Fruit fly (Drosophila melanogaster) whole organism, embryonic: ENCODE measurements around the gene msn.

Source experiments
- Bteb2 ChIP-seq: fragments of 200-800 bp; sonication (Bioruptor generic); optimal IDR thresholded peaks from 2 replicates; lab custom pipeline; 2016; ENCODE audit warnings: missing biosample characterization, missing genetic modification characterization
- CG10565 ChIP-seq: fragments of 200-800 bp; sonication (Bioruptor generic); optimal IDR thresholded peaks from 3 replicates; lab custom pipeline; 2016; ENCODE audit warnings: missing biosample characterization, mild to moderate bottlenecking, missing genetic modification characterization
- CG11723 ChIP-seq: fragments of 200-800 bp; sonication (Bioruptor generic); optimal IDR thresholded peaks from 2 replicates; lab custom pipeline; 2017; ENCODE audit warnings: missing biosample characterization, mild to moderate bottlenecking, missing genetic modification characterization
- CG14965 ChIP-seq: fragments of 200-800 bp; sonication (Bioruptor generic); optimal IDR thresholded peaks from 2 replicates; lab custom pipeline; 2016; ENCODE audit warnings: missing biosample characterization, missing genetic modification characterization, borderline replicate concordance
- CG15011 ChIP-seq: fragments of 200-800 bp; sonication (Bioruptor generic); optimal IDR thresholded peaks from 3 replicates; lab custom pipeline; 2018; ENCODE audit warnings: missing biosample characterization, mild to moderate bottlenecking, missing genetic modification characterization
- CG15601 ChIP-seq: fragments of 200-800 bp; sonication (Bioruptor generic); optimal IDR thresholded peaks from 3 replicates; lab custom pipeline; 2019; ENCODE audit warnings: missing biosample characterization, mild to moderate bottlenecking, missing genetic modification characterization, moderate library complexity
- CG17328 ChIP-seq: fragments of 200-800 bp; sonication (Bioruptor generic); IDR thresholded peaks from 2 replicates; pipeline ENCODE4 v1.3.6; 2022; ENCODE audit warnings: missing biosample characterization, missing genetic modification characterization
- CG2712 ChIP-seq: fragments of 200-800 bp; optimal IDR thresholded peaks from 3 replicates; lab custom pipeline; 2019; ENCODE audit warnings: missing biosample characterization, mild to moderate bottlenecking, missing genetic modification characterization, moderate library complexity
- CG3163 ChIP-seq: fragments of 200-800 bp; sonication (Bioruptor generic); optimal IDR thresholded peaks from 3 replicates; lab custom pipeline; 2016; ENCODE audit warnings: missing biosample characterization, missing genetic modification characterization
- CG32532 ChIP-seq: fragments of 200-800 bp; sonication (Bioruptor generic); IDR thresholded peaks from 2 replicates; pipeline ENCODE4 v1.3.6; 2022; ENCODE audit warnings: missing biosample characterization, missing genetic modification characterization
- CG33213 ChIP-seq: fragments of 200-800 bp; sonication (Bioruptor generic); optimal IDR thresholded peaks from 3 replicates; lab custom pipeline; 2016; ENCODE audit warnings: missing biosample characterization, missing genetic modification characterization
- CG33557 ChIP-seq: fragments of 200-800 bp; sonication (Bioruptor generic); optimal IDR thresholded peaks from 2 replicates; lab custom pipeline; 2019; ENCODE audit warnings: missing biosample characterization, mild to moderate bottlenecking, missing genetic modification characterization, moderate library complexity
- CG3838 ChIP-seq: fragments of 200-800 bp; sonication (Bioruptor generic); optimal IDR thresholded peaks from 3 replicates; lab custom pipeline; 2016; ENCODE audit warnings: missing biosample characterization, missing genetic modification characterization
- CG7271 ChIP-seq: fragments of 200-800 bp; sonication (Bioruptor generic); optimal IDR thresholded peaks from 2 replicates; lab custom pipeline; 2018; ENCODE audit warnings: missing biosample characterization, mild to moderate bottlenecking, missing genetic modification characterization, moderate library complexity
- CG8765 ChIP-seq: fragments of 200-800 bp; sonication (Bioruptor generic); IDR thresholded peaks from 2 replicates; pipeline ENCODE4 v1.3.6; 2022; ENCODE audit warnings: missing biosample characterization, missing genetic modification characterization
- CoRest ChIP-seq: fragments of 200-800 bp; sonication (Bioruptor generic); optimal IDR thresholded peaks from 3 replicates; lab custom pipeline; 2018; ENCODE audit warnings: missing biosample characterization, mild to moderate bottlenecking, missing genetic modification characterization, moderate library complexity
- Dip2 ChIP-seq: fragments of 200-800 bp; sonication (Bioruptor generic); IDR thresholded peaks from 2 replicates; pipeline ENCODE4 v1.3.6; 2022; ENCODE audit warnings: missing biosample characterization, missing genetic modification characterization
- Dref ChIP-seq: fragments of 200-800 bp; sonication (Bioruptor generic); IDR thresholded peaks from 2 replicates; pipeline ENCODE4 v1.3.6; 2022; ENCODE audit warnings: missing biosample characterization, missing genetic modification characterization
- E2f1 ChIP-seq: fragments of 200-800 bp; sonication (Bioruptor generic); IDR thresholded peaks from 2 replicates; pipeline ENCODE4 v1.3.6; 2022; ENCODE audit warnings: missing biosample characterization, missing genetic modification characterization
- Ets65A ChIP-seq: fragments of 200-800 bp; sonication (Bioruptor generic); peaks from one replicate; lab custom pipeline; 2016; ENCODE audit warnings: missing biosample characterization, missing genetic modification characterization
- Gsc ChIP-seq: fragments of 200-800 bp; sonication (Bioruptor generic); IDR thresholded peaks from 2 replicates; pipeline ENCODE4 v1.3.6; 2022; ENCODE audit warnings: missing biosample characterization, missing genetic modification characterization
- MBD-R2 ChIP-seq: fragments of 200-800 bp; sonication (Bioruptor generic); IDR thresholded peaks from 2 replicates; pipeline ENCODE4 v1.3.6; 2022; ENCODE audit warnings: missing biosample characterization, missing genetic modification characterization
- Myb ChIP-seq: fragments of 200-800 bp; sonication (Bioruptor generic); optimal IDR thresholded peaks from 2 replicates; lab custom pipeline; 2016; ENCODE audit warnings: missing biosample characterization, missing genetic modification characterization
- NC2β ChIP-seq: fragments of 200-800 bp; sonication (Bioruptor generic); optimal IDR thresholded peaks from 2 replicates; lab custom pipeline; 2016; ENCODE audit warnings: missing biosample characterization, missing genetic modification characterization
- Nf-YC ChIP-seq: fragments of 200-800 bp; optimal IDR thresholded peaks from 3 replicates; lab custom pipeline; 2019; ENCODE audit warnings: missing biosample characterization, mild to moderate bottlenecking, missing genetic modification characterization, moderate library complexity
- Ravus ChIP-seq: fragments of 200-800 bp; sonication (Bioruptor generic); IDR thresholded peaks from 2 replicates; pipeline ENCODE4 v1.3.6; 2022; ENCODE audit warnings: missing biosample characterization, missing genetic modification characterization
- Side ChIP-seq: fragments of 200-800 bp; sonication (Bioruptor generic); optimal IDR thresholded peaks from 2 replicates; lab custom pipeline; 2016; ENCODE audit warnings: missing biosample characterization, missing genetic modification characterization
- Sin3A ChIP-seq: fragments of >200 bp; optimal IDR thresholded peaks from 2 replicates; lab custom pipeline; 2018
- Sry-δ ChIP-seq: fragments of 200-800 bp; sonication (Bioruptor generic); optimal IDR thresholded peaks from 2 replicates; lab custom pipeline; 2016; ENCODE audit warnings: missing biosample characterization, missing genetic modification characterization
- TFAM ChIP-seq: fragments of 200-800 bp; sonication (Bioruptor generic); optimal IDR thresholded peaks from 2 replicates; lab custom pipeline; 2017; ENCODE audit warnings: missing biosample characterization, missing genetic modification characterization, inconsistent platforms
- bab2 ChIP-seq: fragments of 200-800 bp; sonication (Bioruptor generic); optimal IDR thresholded peaks from 2 replicates; lab custom pipeline; 2016; ENCODE audit warnings: missing biosample characterization, missing genetic modification characterization
- btn ChIP-seq: fragments of 200-800 bp; sonication (Bioruptor generic); optimal IDR thresholded peaks from 2 replicates; lab custom pipeline; 2016; ENCODE audit warnings: missing biosample characterization, missing genetic modification characterization
- chif ChIP-seq, 2 experiments: fragments of 200-800 bp; sonication (Bioruptor generic); optimal IDR thresholded peaks; 3 replicates each; lab custom pipeline; 2016; ENCODE audit warnings: missing biosample characterization in 2 of 2, missing genetic modification characterization in 2 of 2
- chinmo ChIP-seq: fragments of 200-800 bp; sonication (Bioruptor generic); IDR thresholded peaks from 4 replicates; pipeline ENCODE4 v1.3.6; 2022; ENCODE audit warnings: missing biosample characterization, missing genetic modification characterization; ENCODE audit not compliant: partially characterized antibody
- crc ChIP-seq: fragments of 200-800 bp; sonication (Bioruptor generic); optimal IDR thresholded peaks from 2 replicates; lab custom pipeline; 2016; ENCODE audit warnings: missing biosample characterization, missing genetic modification characterization
- fd3F ChIP-seq: fragments of 200-800 bp; sonication (Bioruptor generic); optimal IDR thresholded peaks from 2 replicates; lab custom pipeline; 2018; ENCODE audit warnings: missing biosample characterization, mild to moderate bottlenecking, missing genetic modification characterization, moderate library complexity
- insv ChIP-seq, 2 experiments: fragments of 200-800 bp; sonication (Bioruptor generic); optimal IDR thresholded peaks; 3 replicates each; lab custom pipeline; 2016 to 2018; ENCODE audit warnings: missing biosample characterization in 2 of 2, missing genetic modification characterization in 2 of 2
- kah ChIP-seq: fragments of 200-800 bp; sonication (Bioruptor generic); optimal IDR thresholded peaks from 2 replicates; lab custom pipeline; 2018; ENCODE audit warnings: missing biosample characterization, mild to moderate bottlenecking, missing genetic modification characterization
- luna ChIP-seq: fragments of 200-800 bp; sonication (Bioruptor generic); optimal IDR thresholded peaks from 2 replicates; lab custom pipeline; 2016; ENCODE audit warnings: missing biosample characterization, missing genetic modification characterization
- ranshi ChIP-seq: fragments of 200-800 bp; sonication (Bioruptor generic); IDR thresholded peaks from 2 replicates; pipeline ENCODE4 v1.3.6; 2022; ENCODE audit warnings: missing biosample characterization, missing genetic modification characterization
- schlank ChIP-seq: fragments of 200-800 bp; sonication (Bioruptor generic); optimal IDR thresholded peaks from 2 replicates; lab custom pipeline; 2018; ENCODE audit warnings: missing biosample characterization, mild to moderate bottlenecking, missing genetic modification characterization
- sens ChIP-seq: fragments of 200-800 bp; sonication (Bioruptor generic); peaks from one replicate; lab custom pipeline; 2016; ENCODE audit warnings: missing biosample characterization, missing genetic modification characterization
- seq ChIP-seq: fragments of 200-800 bp; sonication (Bioruptor generic); IDR thresholded peaks from 2 replicates; pipeline ENCODE4 v1.3.6; 2022; ENCODE audit warnings: missing biosample characterization, missing genetic modification characterization
- slbo ChIP-seq: fragments of 200-800 bp; sonication (Bioruptor generic); IDR thresholded peaks from 2 replicates; pipeline ENCODE4 v1.3.6; 2022; ENCODE audit warnings: missing biosample characterization, missing genetic modification characterization
- ssp ChIP-seq: fragments of 200-800 bp; sonication (Bioruptor generic); IDR thresholded peaks from 2 replicates; pipeline ENCODE4 v1.3.6; 2022; ENCODE audit warnings: missing biosample characterization, missing genetic modification characterization
- tna ChIP-seq: fragments of 200-800 bp; sonication (Bioruptor generic); IDR thresholded peaks from 2 replicates; pipeline ENCODE4 v1.3.6; 2022; ENCODE audit warnings: missing biosample characterization, missing genetic modification characterization; ENCODE audit not compliant: partially characterized antibody
- trem ChIP-seq: fragments of 200-800 bp; optimal IDR thresholded peaks from 3 replicates; lab custom pipeline; 2019; ENCODE audit warnings: missing biosample characterization, mild to moderate bottlenecking, missing genetic modification characterization, moderate library complexity
- tx ChIP-seq: fragments of 200-800 bp; sonication (Bioruptor generic); optimal IDR thresholded peaks from 2 replicates; lab custom pipeline; 2016; ENCODE audit warnings: missing biosample characterization, missing genetic modification characterization
- vnd ChIP-seq: fragments of 200-800 bp; sonication (Bioruptor generic); IDR thresholded peaks from 3 replicates; pipeline ENCODE4 v1.3.6; 2022; ENCODE audit warnings: missing biosample characterization, missing genetic modification characterization; ENCODE audit not compliant: partially characterized antibody
- yki ChIP-seq: fragments of >200 bp; optimal IDR thresholded peaks from 3 replicates; lab custom pipeline; 2018
- z ChIP-seq: fragments of 200-800 bp; sonication (Bioruptor generic); IDR thresholded peaks from 3 replicates; pipeline ENCODE4 v1.3.6; 2022; ENCODE audit warnings: missing biosample characterization, missing genetic modification characterization
- zfh2 ChIP-seq: fragments of 200-800 bp; sonication (Bioruptor generic); optimal IDR thresholded peaks from 2 replicates; lab custom pipeline; 2016; ENCODE audit warnings: missing biosample characterization, missing genetic modification characterization

The msn gene

DNA sequence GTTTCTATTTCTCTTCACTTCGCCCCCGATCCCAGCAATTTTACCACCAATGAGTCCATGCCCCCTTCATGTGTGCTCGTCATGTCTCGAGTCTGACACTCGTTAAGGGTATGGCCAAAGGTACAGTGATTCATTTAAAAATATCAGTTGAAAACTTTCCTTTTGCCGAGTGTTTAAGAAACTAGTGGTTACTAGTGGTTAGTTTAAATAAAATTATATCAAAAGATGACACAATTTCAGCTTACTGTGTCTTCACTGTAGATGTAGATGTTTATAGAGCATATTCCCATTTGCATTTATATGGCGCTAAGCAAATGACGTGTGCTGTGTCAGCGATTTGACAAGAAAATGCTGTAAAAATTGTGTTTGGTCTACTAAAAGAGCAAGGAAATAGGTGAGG, 54.0 kb downstream of the msn start (continued):
- TF ChIP-seq ranshi (GFP tag; lab: Robert Waterston, UW) (peak; percentile 70; the same call in 1 of the 2 replicates), Side (GFP tag; lab: Kevin White, UChicago) (no peak), zfh2 (GFP tag; lab: Kevin White, UChicago) (no peak), Sin3A (no peak), vnd (no peak), yki (lab: Kevin White, UChicago) (no peak), TFAM (no peak), schlank (tag; lab: Kevin White, UChicago) (no peak), CG14965 (no peak), CG11723 (GFP tag; lab: Kevin White, UChicago) (no peak), Nf-YC (tag; lab: Kevin White, UChicago) (no peak), Dref (GFP tag; lab: Robert Waterston, UW) (no peak), kah (no peak), chinmo (GFP tag; lab: Robert Waterston, UW) (no peak), CG33213 (GFP tag; lab: Kevin White, UChicago) (no peak), luna (GFP tag; lab: Kevin White, UChicago) (no peak), ssp (peak; percentile 28), CG8765 (GFP tag; lab: Robert Waterston, UW) (no peak; the same call in 1 of the 2 replicates), Ravus (GFP tag; lab: Robert Waterston, UW) (no peak), insv (GFP tag; optimal IDR thresholded peaks at IDR 0.05; lab: Kevin White, UChicago) (no peak), crc (GFP tag; lab: Kevin White, UChicago) (no peak), z (no peak), CG17328 (peak; percentile 67), Sry-δ (GFP tag; lab: Kevin White, UChicago) (no peak), CG33557 (GFP tag; lab: Kevin White, UChicago) (no peak), NC2β (GFP tag; lab: Kevin White, UChicago) (no peak), trem (tag; lab: Kevin White, UChicago) (no peak), CG15601 (tag; lab: Kevin White, UChicago) (no peak), Dip2 (GFP tag; lab: Robert Waterston, UW) (no peak), Gsc (GFP tag; lab: Robert Waterston, UW) (0 out of 2 replicates have a peak, but pooled peaks have one; percentile 6), fd3F (no peak), CoRest (tag; lab: Kevin White, UChicago) (no peak), bab2 (GFP tag; lab: Kevin White, UChicago) (peak; percentile 9), CG3163 (GFP tag; lab: Kevin White, UChicago) (no peak), CG10565 (GFP tag; lab: Kevin White, UChicago) (no peak), CG32532 (peak; percentile 55), btn (GFP tag; lab: Kevin White, UChicago) (no peak), CG2712 (tag; lab: Kevin White, UChicago) (peak; percentile 51), Bteb2 (GFP tag; lab: Kevin White, UChicago) (no peak), Ets65A (GFP tag; lab: Kevin White, UChicago) (peak; percentile 91), tna (no peak), MBD-R2 (no peak), seq (GFP tag; lab: Robert Waterston, UW) (no peak), slbo (GFP tag; lab: Robert Waterston, UW) (peak; percentile 58), sens (GFP tag; lab: Kevin White, UChicago) (peak; percentile 82), chif (GFP tag; optimal IDR thresholded peaks at IDR 0.05; lab: Kevin White, UChicago) (no peak), CG3838 (no peak), E2f1 (GFP tag; lab: Robert Waterston, UW) (peak; percentile 54; the same call in 1 of the 2 replicates), Myb (no peak), CG15011 (GFP tag; lab: Kevin White, UChicago) (no peak), tx (GFP tag; lab: Kevin White, UChicago) (no peak), CG7271 (tag; lab: Kevin White, UChicago) (no peak)
